Worm (Caenorhabditis elegans) whole organism, mixed stage, embryonic: ENCODE data around the gene W05H9.2.

Experiments used
- lsy-2 ChIP-seq: fragments of 150-350 bp; optimal IDR thresholded peaks from 2 replicates; lab custom pipeline; 2014; ENCODE audit warnings: missing biosample characterization, missing genetic modification characterization
- nhr-76 ChIP-seq: sonication (generic microtip); optimal IDR thresholded peaks from 2 replicates; lab custom pipeline; 2017; ENCODE audit warnings: missing biosample characterization, missing genetic modification characterization
- ztf-11 ChIP-seq: fragments of 150-350 bp; optimal IDR thresholded peaks from 2 replicates; lab custom pipeline; 2014; ENCODE audit warnings: missing biosample characterization, missing genetic modification characterization

DNA sequence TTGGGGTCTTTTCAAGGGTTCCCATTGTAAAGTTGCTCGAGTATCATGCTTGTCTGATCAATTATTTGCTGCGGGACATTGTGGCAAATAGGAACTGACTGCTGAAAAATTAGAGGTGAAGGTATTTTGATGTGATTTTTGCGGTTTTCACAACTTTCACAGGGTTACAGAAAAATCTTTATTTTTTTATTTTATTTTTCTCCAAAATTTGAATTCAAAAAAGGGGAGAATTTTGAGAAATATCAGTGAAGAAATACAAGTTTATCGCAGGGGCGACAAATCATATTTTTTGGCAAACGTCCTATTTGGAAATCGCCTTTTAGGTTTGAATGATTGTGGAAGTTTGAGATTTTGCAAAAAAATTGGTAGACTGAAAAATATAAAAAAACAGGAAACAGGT is 24.8 kb downstream of the W05H9.2 start, which contains the start of gene lev-9:
- no peak for TF ChIP-seq ztf-11 (tag; lab: Kevin White, UChicago)
- TF ChIP-seq nhr-76: no peak
- no peak for TF ChIP-seq lsy-2 (tag; lab: Kevin White, UChicago)
